Fruit fly (Drosophila melanogaster) S2 (cell line): ENCODE results near the gene CG44044.

Source experiments
- CG8478 ChIP-seq: fragments of >200 bp; optimal IDR thresholded peaks from 2 replicates; lab custom pipeline; 2018
- CTCF ChIP-seq, 2 experiments: fragments of >200 bp; optimal IDR thresholded peaks; 2 replicates each; lab custom pipeline; 2018

dm6 chr3R:16340610-16341009, 19.0 kb downstream of the CG44044 start:
- no peak for TF ChIP-seq CG8478 (lab: Kevin White, UChicago)
- no peak for TF ChIP-seq CTCF (optimal IDR thresholded peaks at IDR 0.05; lab: Kevin White, UChicago)
